Fruit fly (Drosophila melanogaster) whole organism, embryonic: ENCODE measurements around the gene SrpRbeta.

Source experiments
- Asciz ChIP-seq: fragments of 200-800 bp; sonication (Bioruptor generic); optimal IDR thresholded peaks from 2 replicates; lab custom pipeline; 2017; ENCODE audit warnings: missing biosample characterization, mild to moderate bottlenecking, missing genetic modification characterization, missing genetic modification reagents
- Atf-2 ChIP-seq: fragments of 200-800 bp; sonication (Bioruptor generic); optimal IDR thresholded peaks from 2 replicates; lab custom pipeline; 2016; ENCODE audit warnings: missing biosample characterization, missing genetic modification characterization
- B-H1 ChIP-seq: fragments of 200-800 bp; sonication (Bioruptor generic); IDR thresholded peaks from 3 replicates; pipeline ENCODE4 v1.3.6; 2022; ENCODE audit warnings: missing biosample characterization, missing genetic modification characterization
- Blimp-1 ChIP-seq: fragments of 200-800 bp; sonication (Bioruptor generic); optimal IDR thresholded peaks from 3 replicates; lab custom pipeline; 2018; ENCODE audit warnings: missing biosample characterization, missing genetic modification characterization, mild to moderate bottlenecking, moderate library complexity, missing genetic modification reagents
- BtbVII ChIP-seq: fragments of 200-800 bp; sonication (Bioruptor generic); optimal IDR thresholded peaks from 3 replicates; lab custom pipeline; 2017; ENCODE audit warnings: missing biosample characterization, mild to moderate bottlenecking, missing genetic modification characterization
- CG10274 ChIP-seq: fragments of 200-800 bp; sonication (Bioruptor generic); optimal IDR thresholded peaks from 3 replicates; lab custom pipeline; 2017; ENCODE audit warnings: missing biosample characterization, mild to moderate bottlenecking, missing genetic modification characterization
- CG10654 ChIP-seq: fragments of 200-800 bp; sonication (Bioruptor generic); optimal IDR thresholded peaks from 2 replicates; lab custom pipeline; 2016; ENCODE audit warnings: missing biosample characterization, missing genetic modification characterization
- CG12104 ChIP-seq: fragments of 200-800 bp; sonication (Bioruptor generic); optimal IDR thresholded peaks from 3 replicates; lab custom pipeline; 2016; ENCODE audit warnings: missing biosample characterization, missing genetic modification characterization
- CG14710 ChIP-seq: fragments of 200-800 bp; sonication (Bioruptor generic); optimal IDR thresholded peaks from 3 replicates; lab custom pipeline; 2019; ENCODE audit warnings: missing biosample characterization, mild to moderate bottlenecking, missing genetic modification characterization, moderate library complexity
- CG15514 ChIP-seq: fragments of 200-800 bp; sonication (Bioruptor generic); optimal IDR thresholded peaks from 3 replicates; lab custom pipeline; 2017; ENCODE audit warnings: missing biosample characterization, missing genetic modification characterization, mild to moderate bottlenecking, moderate library complexity, missing genetic modification reagents
- CG16815 ChIP-seq: fragments of 200-800 bp; sonication (Bioruptor generic); optimal IDR thresholded peaks from 3 replicates; lab custom pipeline; 2017; ENCODE audit warnings: missing biosample characterization, mild to moderate bottlenecking, missing genetic modification characterization
- CG17328 ChIP-seq: fragments of 200-800 bp; sonication (Bioruptor generic); IDR thresholded peaks from 2 replicates; pipeline ENCODE4 v1.3.6; 2022; ENCODE audit warnings: missing biosample characterization, missing genetic modification characterization
- CG18599 ChIP-seq: fragments of 200-800 bp; sonication (Bioruptor generic); optimal IDR thresholded peaks from 3 replicates; lab custom pipeline; 2017; ENCODE audit warnings: missing biosample characterization, missing genetic modification characterization, mild to moderate bottlenecking, moderate library complexity, missing genetic modification reagents
- CG2678 ChIP-seq: fragments of 200-800 bp; sonication (Bioruptor generic); optimal IDR thresholded peaks from 3 replicates; lab custom pipeline; 2019; ENCODE audit warnings: missing biosample characterization, mild to moderate bottlenecking, missing genetic modification characterization, moderate library complexity
- CG2889 ChIP-seq: fragments of 200-800 bp; sonication (Bioruptor generic); IDR thresholded peaks from 3 replicates; pipeline ENCODE4 v1.3.6; 2022; ENCODE audit warnings: missing biosample characterization, missing genetic modification characterization
- CG32532 ChIP-seq: fragments of 200-800 bp; sonication (Bioruptor generic); IDR thresholded peaks from 2 replicates; pipeline ENCODE4 v1.3.6; 2022; ENCODE audit warnings: missing biosample characterization, missing genetic modification characterization
- CG32767 ChIP-seq: fragments of 200-800 bp; sonication (Bioruptor generic); IDR thresholded peaks from 2 replicates; pipeline ENCODE4 v1.3.6; 2022; ENCODE audit warnings: missing biosample characterization, missing genetic modification characterization
- CG33557 ChIP-seq: fragments of 200-800 bp; sonication (Bioruptor generic); optimal IDR thresholded peaks from 2 replicates; lab custom pipeline; 2019; ENCODE audit warnings: missing biosample characterization, mild to moderate bottlenecking, missing genetic modification characterization, moderate library complexity
- CG4707 ChIP-seq: fragments of 200-800 bp; sonication (Bioruptor generic); optimal IDR thresholded peaks from 2 replicates; lab custom pipeline; 2018; ENCODE audit warnings: missing biosample characterization, mild to moderate bottlenecking, missing genetic modification characterization, moderate library complexity
- CG8478 ChIP-seq: fragments of >200 bp; optimal IDR thresholded peaks from 2 replicates; lab custom pipeline; 2018
- CG9437 ChIP-seq: fragments of 200-800 bp; sonication (Bioruptor generic); optimal IDR thresholded peaks from 2 replicates; lab custom pipeline; 2018; ENCODE audit warnings: missing biosample characterization, mild to moderate bottlenecking, missing genetic modification characterization
- CG9876 ChIP-seq: fragments of 200-800 bp; sonication (Bioruptor generic); optimal IDR thresholded peaks from 2 replicates; lab custom pipeline; 2016; ENCODE audit warnings: missing biosample characterization, missing genetic modification characterization
- CoRest ChIP-seq: fragments of 200-800 bp; sonication (Bioruptor generic); optimal IDR thresholded peaks from 3 replicates; lab custom pipeline; 2018; ENCODE audit warnings: missing biosample characterization, mild to moderate bottlenecking, missing genetic modification characterization, moderate library complexity
- HmgD ChIP-seq: fragments of 200-800 bp; sonication (Bioruptor generic); optimal IDR thresholded peaks from 3 replicates; lab custom pipeline; 2016; ENCODE audit warnings: missing biosample characterization, missing genetic modification characterization
- Nf-YA ChIP-seq: fragments of 200-800 bp; sonication (Bioruptor generic); IDR thresholded peaks from 2 replicates; pipeline ENCODE4 v1.3.6; 2022; ENCODE audit warnings: missing biosample characterization, missing genetic modification characterization
- Nf-YC ChIP-seq: fragments of 200-800 bp; optimal IDR thresholded peaks from 3 replicates; lab custom pipeline; 2019; ENCODE audit warnings: missing biosample characterization, mild to moderate bottlenecking, missing genetic modification characterization, moderate library complexity
- Oli ChIP-seq: fragments of 200-800 bp; sonication (Bioruptor generic); optimal IDR thresholded peaks from 2 replicates; lab custom pipeline; 2018; ENCODE audit warnings: missing biosample characterization, mild to moderate bottlenecking, missing genetic modification characterization, moderate library complexity
- Spps ChIP-seq: fragments of 200-800 bp; sonication (Bioruptor generic); optimal IDR thresholded peaks from 2 replicates; lab custom pipeline; 2018; ENCODE audit warnings: missing biosample characterization, mild to moderate bottlenecking, missing genetic modification characterization
- Xbp1 ChIP-seq: fragments of 200-800 bp; sonication (Bioruptor generic); optimal IDR thresholded peaks from 3 replicates; lab custom pipeline; 2016; ENCODE audit warnings: missing biosample characterization, mild to moderate bottlenecking, missing genetic modification characterization
- Xrp1 ChIP-seq: fragments of 200-800 bp; sonication (Bioruptor generic); IDR thresholded peaks from 2 replicates; pipeline ENCODE4 v1.3.6; 2022; ENCODE audit warnings: missing biosample characterization, missing genetic modification characterization
- btn ChIP-seq: fragments of 200-800 bp; sonication (Bioruptor generic); optimal IDR thresholded peaks from 2 replicates; lab custom pipeline; 2016; ENCODE audit warnings: missing biosample characterization, missing genetic modification characterization
- croc ChIP-seq: fragments of 200-800 bp; sonication (Bioruptor generic); conservative IDR thresholded peaks from 3 replicates; pipeline ENCODE4 v1.3.6; 2022; ENCODE audit warnings: missing biosample characterization, missing genetic modification characterization
- cwo ChIP-seq: fragments of 200-800 bp; sonication (Bioruptor generic); optimal IDR thresholded peaks from 3 replicates; lab custom pipeline; 2017; ENCODE audit warnings: missing biosample characterization, missing genetic modification characterization, mild to moderate bottlenecking, moderate library complexity, missing genetic modification reagents
- fd96Cb ChIP-seq: fragments of 200-800 bp; sonication (Bioruptor generic); optimal IDR thresholded peaks from 2 replicates; lab custom pipeline; 2018; ENCODE audit warnings: missing biosample characterization, mild to moderate bottlenecking, missing genetic modification characterization, moderate library complexity
- gfzf ChIP-seq: fragments of 200-800 bp; sonication (Bioruptor generic); optimal IDR thresholded peaks from 2 replicates; lab custom pipeline; 2016; ENCODE audit warnings: missing biosample characterization, mild to moderate bottlenecking, missing genetic modification characterization, moderate library complexity
- h ChIP-seq: fragments of >200 bp; optimal IDR thresholded peaks from 2 replicates; lab custom pipeline; 2017
- ind ChIP-seq: fragments of 200-800 bp; sonication (Bioruptor generic); optimal IDR thresholded peaks from 3 replicates; lab custom pipeline; 2016; ENCODE audit warnings: missing biosample characterization, missing genetic modification characterization
- mam ChIP-seq: fragments of 200-800 bp; sonication (Bioruptor generic); optimal IDR thresholded peaks from 3 replicates; lab custom pipeline; 2016; ENCODE audit warnings: missing biosample characterization, missing genetic modification characterization
- mirr ChIP-seq: fragments of 200-800 bp; sonication (Bioruptor generic); optimal IDR thresholded peaks from 3 replicates; lab custom pipeline; 2018; ENCODE audit warnings: missing biosample characterization, mild to moderate bottlenecking, missing genetic modification characterization
- nau ChIP-seq: fragments of 200-800 bp; sonication (Bioruptor generic); optimal IDR thresholded peaks from 3 replicates; lab custom pipeline; 2017; ENCODE audit warnings: missing biosample characterization, mild to moderate bottlenecking, missing genetic modification characterization, missing genetic modification reagents
- pnt ChIP-seq: fragments of 200-800 bp; sonication (Bioruptor generic); optimal IDR thresholded peaks from 3 replicates; lab custom pipeline; 2016; ENCODE audit warnings: missing biosample characterization, missing genetic modification characterization
- psq ChIP-seq: fragments of 200-800 bp; sonication (Bioruptor generic); optimal IDR thresholded peaks from 2 replicates; lab custom pipeline; 2017; ENCODE audit warnings: missing biosample characterization, missing genetic modification characterization
- rib ChIP-seq: fragments of 200-800 bp; sonication (Bioruptor generic); IDR thresholded peaks from 2 replicates; pipeline ENCODE4 v1.3.6; 2022; ENCODE audit warnings: missing biosample characterization, missing genetic modification characterization
- sima ChIP-seq: fragments of 200-800 bp; sonication (Bioruptor generic); optimal IDR thresholded peaks from 2 replicates; lab custom pipeline; 2016; ENCODE audit warnings: missing biosample characterization, missing genetic modification characterization
- sr ChIP-seq: fragments of 200-800 bp; sonication (Bioruptor generic); IDR thresholded peaks from 3 replicates; pipeline ENCODE4 v1.3.6; 2022; ENCODE audit warnings: missing biosample characterization, missing genetic modification characterization
- stwl ChIP-seq: fragments of 200-800 bp; sonication (Bioruptor generic); optimal IDR thresholded peaks from 3 replicates; lab custom pipeline; 2018; ENCODE audit warnings: missing biosample characterization, mild to moderate bottlenecking, missing genetic modification characterization, moderate library complexity
- tap ChIP-seq: fragments of 200-800 bp; optimal IDR thresholded peaks from 3 replicates; lab custom pipeline; 2019; ENCODE audit warnings: missing biosample characterization, mild to moderate bottlenecking, missing genetic modification characterization, moderate library complexity
- tna ChIP-seq: fragments of 200-800 bp; sonication (Bioruptor generic); IDR thresholded peaks from 2 replicates; pipeline ENCODE4 v1.3.6; 2022; ENCODE audit warnings: missing biosample characterization, missing genetic modification characterization; ENCODE audit not compliant: partially characterized antibody
- zen2 ChIP-seq: fragments of 200-800 bp; sonication (Bioruptor generic); IDR thresholded peaks from 3 replicates; pipeline ENCODE4 v1.3.6; 2022; ENCODE audit warnings: missing biosample characterization, missing genetic modification characterization; ENCODE audit not compliant: partially characterized antibody
- zfh1 ChIP-seq: fragments of 200-800 bp; sonication (Bioruptor generic); IDR thresholded peaks from 3 replicates; pipeline ENCODE4 v1.3.6; 2022; ENCODE audit warnings: missing biosample characterization, missing genetic modification characterization

The SrpRbeta gene

DNA sequence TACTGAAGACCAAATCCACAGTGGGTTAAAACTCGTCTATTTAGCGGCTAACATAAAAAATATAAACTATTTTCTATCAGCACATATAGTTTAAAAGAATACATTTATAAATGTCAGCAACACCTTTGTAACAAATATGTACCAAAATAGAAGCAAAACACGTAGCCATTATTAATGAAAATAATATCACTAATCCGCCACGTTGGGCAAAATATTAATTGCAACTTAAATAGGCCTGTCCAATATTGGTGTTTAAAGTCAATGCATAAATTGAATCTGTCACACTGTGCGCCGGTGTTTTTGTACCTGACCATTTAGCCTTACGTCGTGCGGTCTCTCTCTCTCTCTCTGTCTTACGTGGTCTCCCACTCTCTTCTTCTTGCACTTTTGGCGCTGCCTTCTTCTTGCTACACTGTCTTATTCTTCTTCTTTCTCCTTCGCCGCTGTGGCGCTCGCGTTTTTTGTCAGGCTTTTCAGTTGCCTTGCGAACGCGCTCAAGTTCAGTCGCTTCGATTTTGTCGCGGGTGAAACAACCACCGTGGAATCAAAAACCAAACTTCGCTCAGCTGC, 46.0 kb upstream of the SrpRbeta start (continued):
- TF ChIP-seq ind (GFP tag; lab: Kevin White, UChicago) (peak; percentile 98), btn (GFP tag; lab: Kevin White, UChicago) (peak; percentile 87), cwo (GFP tag; lab: Kevin White, UChicago) (peak; percentile 94), CG32532 (GFP tag; lab: Robert Waterston, UW) (peak; percentile 98), Xrp1 (GFP tag; lab: Robert Waterston, UW) (peak; percentile 98), Nf-YC (tag; lab: Kevin White, UChicago) (peak; percentile 91), CG15514 (GFP tag; lab: Kevin White, UChicago) (peak; percentile 87), mirr (GFP tag; lab: Kevin White, UChicago) (peak; percentile 85), CG8478 (no peak), sima (GFP tag; lab: Kevin White, UChicago) (peak; percentile 65), gfzf (peak; percentile 27), CG9437 (peak; percentile 100), CG33557 (GFP tag; lab: Kevin White, UChicago) (peak; percentile 99), CG17328 (GFP tag; lab: Robert Waterston, UW) (peak; percentile 97), B-H1 (GFP tag; lab: Robert Waterston, UW) (peak; percentile 97), nau (peak; percentile 96), CG16815 (GFP tag; lab: Kevin White, UChicago) (peak; percentile 99), Oli (peak; percentile 100), CG10654 (GFP tag; lab: Kevin White, UChicago) (peak; percentile 94), rib (GFP tag; lab: Robert Waterston, UW) (peak; percentile 94), HmgD (peak; percentile 82), CG2678 (tag; lab: Kevin White, UChicago) (peak; percentile 95), tap (tag; lab: Kevin White, UChicago) (peak; percentile 92), stwl (tag; lab: Kevin White, UChicago) (peak; percentile 55), CG12104 (GFP tag; lab: Kevin White, UChicago) (peak; percentile 93), CoRest (tag; lab: Kevin White, UChicago) (peak; percentile 100), CG2889 (GFP tag; lab: Robert Waterston, UW) (peak; percentile 95), tna (GFP tag; lab: Robert Waterston, UW) (no peak; the same call in 1 of the 2 replicates), zfh1 (peak; percentile 97), CG18599 (GFP tag; lab: Kevin White, UChicago) (peak; percentile 98), Asciz (GFP tag; lab: Kevin White, UChicago) (peak; percentile 96), psq (GFP tag; lab: Kevin White, UChicago) (peak; percentile 83), Atf-2 (peak; percentile 99), pnt (GFP tag; lab: Kevin White, UChicago) (peak; percentile 97), CG32767 (GFP tag; lab: Robert Waterston, UW) (peak; percentile 96), BtbVII (GFP tag; lab: Kevin White, UChicago) (peak; percentile 98), zen2 (GFP tag; lab: Robert Waterston, UW) (no peak), fd96Cb (tag; lab: Kevin White, UChicago) (peak; percentile 98), Nf-YA (peak; percentile 90), croc (GFP tag; lab: Robert Waterston, UW) (peak; percentile 98), CG4707 (GFP tag; lab: Kevin White, UChicago) (peak; percentile 94), CG10274 (peak; percentile 91), sr (GFP tag; lab: Robert Waterston, UW) (peak; percentile 83), Blimp-1 (GFP tag; lab: Kevin White, UChicago) (peak; percentile 95), CG14710 (tag; lab: Kevin White, UChicago) (peak; percentile 97), CG9876 (GFP tag; lab: Kevin White, UChicago) (peak; percentile 95), Spps (tag; lab: Kevin White, UChicago) (peak; percentile 94), h (lab: Kevin White, UChicago) (no peak), mam (GFP tag; lab: Kevin White, UChicago) (peak; percentile 91), Xbp1 (GFP tag; lab: Kevin White, UChicago) (peak; percentile 98)
